Fruit fly (Drosophila melanogaster): Measurements from ENCODE around the gene CG13003.
A peak's percentile ranks its signal among the peaks of the same experiment; 100 is the strongest.

CG13003 gene

DNA sequence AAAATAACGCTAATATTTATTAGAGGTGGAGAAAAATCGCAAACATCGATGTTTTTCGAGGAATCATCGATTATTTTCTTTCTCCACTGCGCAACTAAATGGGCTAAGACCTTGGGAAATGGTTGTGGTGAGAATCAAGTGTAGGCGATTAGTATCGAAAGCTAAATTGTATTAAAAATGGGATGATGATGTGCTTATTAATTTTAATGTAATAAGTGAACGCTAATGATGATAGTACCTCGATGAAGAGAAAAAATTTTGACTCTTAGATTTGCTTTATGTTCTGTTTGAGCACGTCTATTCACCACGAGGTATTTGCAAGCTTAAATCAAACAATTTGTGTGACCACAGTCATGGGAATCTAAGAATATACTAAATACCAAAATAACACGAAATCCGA, 73.0 kb downstream of the CG13003 start, which contains the start of the genes Rai1 and CG13005 (continued):
- TF ChIP-seq ind (GFP tag; optimal IDR thresholded peaks at IDR 0.05) (no peak), chinmo (GFP tag; IDR thresholded peaks at IDR 0.05; ENCODE audit: partially characterized antibody) (peak; percentile 76; the same call in 1 of the 4 replicates), sisA (GFP tag; IDR thresholded peaks at IDR 0.05) (no peak), CG14860 (GFP tag; IDR thresholded peaks at IDR 0.05; ENCODE audit: partially characterized antibody) (peak; percentile 81), D (optimal IDR thresholded peaks at IDR 0.05) (no peak), D (GFP tag; optimal IDR thresholded peaks at IDR 0.05) (no peak), CG1233 (GFP tag; optimal IDR thresholded peaks at IDR 0.05) (no peak), row (GFP tag; IDR thresholded peaks at IDR 0.05) (0 out of 3 replicates have a peak, but pooled peaks have one; percentile 33), CG11398 (GFP tag; optimal IDR thresholded peaks at IDR 0.05) (no peak), tna (GFP tag; IDR thresholded peaks at IDR 0.05; ENCODE audit: partially characterized antibody) (peak; percentile 73), ewg (GFP tag; optimal IDR thresholded peaks at IDR 0.05) (peak; percentile 54), D19A (tag; optimal IDR thresholded peaks at IDR 0.05) (no peak), tup (GFP tag; optimal IDR thresholded peaks at IDR 0.05) (no peak), CG7271 (tag; optimal IDR thresholded peaks at IDR 0.05) (no peak), CG8944 (GFP tag; optimal IDR thresholded peaks at IDR 0.05) (no peak), CkIIα-i1 (GFP tag; IDR thresholded peaks at IDR 0.05) (0 out of 2 replicates have a peak, but pooled peaks have one; percentile 62), CG10959 (GFP tag; IDR thresholded peaks at IDR 0.05) (no peak), CG34224 (GFP tag; IDR thresholded peaks at IDR 0.05; ENCODE audit: partially characterized antibody) (peak; percentile 79), CG10267 (tag; optimal IDR thresholded peaks at IDR 0.05) (peak; percentile 3), Bgb (GFP tag; IDR thresholded peaks at IDR 0.05; ENCODE audit: partially characterized antibody) (peak; percentile 74), gfzf (GFP tag; optimal IDR thresholded peaks at IDR 0.05) (peak; percentile 63), Sry-δ (GFP tag; optimal IDR thresholded peaks at IDR 0.05) (peak; percentile 88), sens (GFP tag) (no peak), Dll (GFP tag; IDR thresholded peaks at IDR 0.05; ENCODE audit: partially characterized antibody) (peak; percentile 89), grn (GFP tag; optimal IDR thresholded peaks at IDR 0.05) (no peak), ERR (GFP tag; optimal IDR thresholded peaks at IDR 0.05) (no peak), ci (GFP tag; IDR thresholded peaks at IDR 0.05) (no peak), BEAF-32 (GFP tag; optimal IDR thresholded peaks at IDR 0.05) (peak; percentile 84), CG9817 (tag; optimal IDR thresholded peaks at IDR 0.05) (no peak), dpn (GFP tag; optimal IDR thresholded peaks at IDR 0.05) (no peak), btn (GFP tag; optimal IDR thresholded peaks at IDR 0.05) (no peak), HLH4C (GFP tag; IDR thresholded peaks at IDR 0.05; ENCODE audit: partially characterized antibody) (peak; percentile 81), Med (GFP tag) (peak; percentile 63), MBD-R2 (GFP tag; IDR thresholded peaks at IDR 0.05) (peak; percentile 8), CG12942 (GFP tag; optimal IDR thresholded peaks at IDR 0.05) (no peak), Abd-B (GFP tag; optimal IDR thresholded peaks at IDR 0.05) (no peak), D19B (GFP tag; optimal IDR thresholded peaks at IDR 0.05) (no peak), pzg (GFP tag; optimal IDR thresholded peaks at IDR 0.05) (peak; percentile 53), CG2116 (GFP tag; optimal IDR thresholded peaks at IDR 0.05) (peak; percentile 48), trem (tag; optimal IDR thresholded peaks at IDR 0.05) (peak; percentile 34), Myb (GFP tag; optimal IDR thresholded peaks at IDR 0.05) (peak; percentile 15), CG34376 (GFP tag; optimal IDR thresholded peaks at IDR 0.05) (no peak), HmgD (GFP tag; optimal IDR thresholded peaks at IDR 0.05) (no peak), Ssrp (tag; optimal IDR thresholded peaks at IDR 0.05) (no peak), pho (GFP tag; optimal IDR thresholded peaks at IDR 0.05) (no peak), dmrt99B (tag; optimal IDR thresholded peaks at IDR 0.05) (no peak), CoRest (tag; optimal IDR thresholded peaks at IDR 0.05) (peak; percentile 47), Hr3 (GFP tag; optimal IDR thresholded peaks at IDR 0.05) (no peak), Doc3 (GFP tag; IDR thresholded peaks at IDR 0.05; ENCODE audit: partially characterized antibody) (peak; percentile 84), CG18619 (GFP tag; optimal IDR thresholded peaks at IDR 0.05) (no peak)
